Worm (Caenorhabditis elegans) whole organism, L2 larva: ENCODE measurements around the gene C52A10.3.

Experiments
- F13H6.1 ChIP-seq: sonication (generic microtip); optimal IDR thresholded peaks from 2 replicates; lab custom pipeline; 2016; ENCODE audit warnings: missing genetic modification characterization, missing compliant biosample characterization
- alr-1 ChIP-seq: fragments of 150-350 bp; optimal IDR thresholded peaks from 2 replicates; lab custom pipeline; 2014; ENCODE audit warnings: missing biosample characterization, missing genetic modification characterization
- ama-1 ChIP-seq: fragments of 150-350 bp; optimal IDR thresholded peaks from 2 replicates; lab custom pipeline; 2018; ENCODE audit warnings: inconsistent platforms
- fos-1 ChIP-seq: fragments of 150-350 bp; optimal IDR thresholded peaks from 2 replicates; lab custom pipeline; 2014; ENCODE audit warnings: missing biosample characterization, missing genetic modification characterization
- lin-13 ChIP-seq: fragments of 150-350 bp; optimal IDR thresholded peaks from 2 replicates; lab custom pipeline; 2014; ENCODE audit warnings: missing biosample characterization, missing genetic modification reagents, missing genetic modification characterization
- mdl-1 ChIP-seq, 2 experiments: fragments of 150-350 bp in 1 of 2; sonication (generic microtip) in 1 of 2; optimal IDR thresholded peaks; 2 replicates each; lab custom pipeline; 2017; ENCODE audit warnings: missing biosample characterization in 2 of 2, missing genetic modification characterization in 2 of 2
- nhr-11 ChIP-seq: fragments of 150-350 bp; optimal IDR thresholded peaks from 2 replicates; lab custom pipeline; 2014; ENCODE audit warnings: missing biosample characterization, missing genetic modification characterization
- sem-4 ChIP-seq: fragments of 150-350 bp; optimal IDR thresholded peaks from 2 replicates; lab custom pipeline; 2014; ENCODE audit warnings: missing biosample characterization, missing genetic modification reagents, missing genetic modification characterization
- skn-1 ChIP-seq: sonication (generic microtip); optimal IDR thresholded peaks from 2 replicates; lab custom pipeline; 2017; ENCODE audit warnings: missing biosample characterization, missing genetic modification characterization
- snpc-4 ChIP-seq: fragments of 150-350 bp; optimal IDR thresholded peaks from 2 replicates; lab custom pipeline; 2014; ENCODE audit warnings: missing biosample characterization, missing genetic modification characterization
- unc-62 ChIP-seq: fragments of 150-350 bp; optimal IDR thresholded peaks from 2 replicates; lab custom pipeline; 2014; ENCODE audit warnings: missing biosample characterization, missing genetic modification reagents, missing genetic modification characterization
- ztf-11 ChIP-seq: sonication (generic microtip); optimal IDR thresholded peaks from 2 replicates; lab custom pipeline; 2017; ENCODE audit warnings: missing biosample characterization, missing genetic modification characterization
- ztf-4 ChIP-seq: fragments of 150-350 bp; optimal IDR thresholded peaks from 2 replicates; lab custom pipeline; 2014; ENCODE audit warnings: missing biosample characterization, missing genetic modification characterization

- TF ChIP-seq ama-1 (lab: Kevin White, UChicago) = no peak
- no peak for TF ChIP-seq skn-1
- TF ChIP-seq fos-1 (tag; lab: Kevin White, UChicago) = no peak
- no peak for TF ChIP-seq sem-4
- no peak for TF ChIP-seq nhr-11
- TF ChIP-seq F13H6.1 (tag; lab: Kevin White, UChicago) = no peak
- no peak for TF ChIP-seq ztf-4 (tag; lab: Kevin White, UChicago)
- no peak for TF ChIP-seq alr-1 (tag; lab: Kevin White, UChicago)
- TF ChIP-seq lin-13 (GFP tag; lab: Kevin White, UChicago) = no peak
- no peak for TF ChIP-seq unc-62
- no peak for TF ChIP-seq snpc-4 (tag; lab: Kevin White, UChicago)
- no peak for TF ChIP-seq mdl-1 (tag; optimal IDR thresholded peaks at IDR 0.05; lab: Kevin White, UChicago)
- TF ChIP-seq ztf-11 (tag; lab: Kevin White, UChicago) = no peak
Observed at ce11 chrV:5272034-5272433, 32.7 kb upstream of the C52A10.3 start.
